Worm (Caenorhabditis elegans) whole organism, L2 larva: ENCODE measurements around the gene F43C11.10.

ENCODE experiments used
- C34F6.9 ChIP-seq: fragments of 150-350 bp; optimal IDR thresholded peaks from 2 replicates; lab custom pipeline; 2014; ENCODE audit warnings: missing biosample characterization, missing genetic modification characterization
- F13H6.1 ChIP-seq: sonication (generic microtip); optimal IDR thresholded peaks from 2 replicates; lab custom pipeline; 2016; ENCODE audit warnings: missing genetic modification characterization, missing compliant biosample characterization
- R02D3.7 ChIP-seq: fragments of 150-350 bp; optimal IDR thresholded peaks from 2 replicates; lab custom pipeline; 2014; ENCODE audit warnings: missing biosample characterization, missing genetic modification characterization
- ZK546.5 ChIP-seq: sonication (generic microtip); optimal IDR thresholded peaks from 2 replicates; lab custom pipeline; 2017; ENCODE audit warnings: missing biosample characterization, missing genetic modification characterization
- alr-1 ChIP-seq: fragments of 150-350 bp; optimal IDR thresholded peaks from 2 replicates; lab custom pipeline; 2014; ENCODE audit warnings: missing biosample characterization, missing genetic modification characterization
- ama-1 ChIP-seq: fragments of 150-350 bp; optimal IDR thresholded peaks from 2 replicates; lab custom pipeline; 2018; ENCODE audit warnings: inconsistent platforms
- blmp-1 ChIP-seq: sonication (generic microtip); optimal IDR thresholded peaks from 2 replicates; lab custom pipeline; 2017; ENCODE audit warnings: missing genetic modification characterization, mild to moderate bottlenecking, missing compliant biosample characterization, antibody characterized with exemption, moderate library complexity; ENCODE audit not compliant: insufficient read depth
- ceh-16 ChIP-seq: fragments of 150-350 bp; optimal IDR thresholded peaks from 2 replicates; lab custom pipeline; 2014; ENCODE audit warnings: missing biosample characterization, missing genetic modification characterization
- ceh-82 ChIP-seq: fragments of 150-350 bp; optimal IDR thresholded peaks from 2 replicates; lab custom pipeline; 2014; ENCODE audit warnings: missing biosample characterization, missing genetic modification characterization
- dmd-4 ChIP-seq: sonication (generic microtip); optimal IDR thresholded peaks from 2 replicates; lab custom pipeline; 2017; ENCODE audit warnings: missing biosample characterization, missing genetic modification characterization
- egl-27 ChIP-seq: sonication (generic microtip); optimal IDR thresholded peaks from 3 replicates; lab custom pipeline; 2017; ENCODE audit warnings: missing biosample characterization, missing genetic modification reagents, missing genetic modification characterization
- elt-1 ChIP-seq: fragments of 150-350 bp; optimal IDR thresholded peaks from 2 replicates; lab custom pipeline; 2014; ENCODE audit warnings: missing biosample characterization, missing genetic modification characterization
- elt-3 ChIP-seq: sonication (generic microtip); optimal IDR thresholded peaks from 2 replicates; lab custom pipeline; 2017; ENCODE audit warnings: missing biosample characterization, missing genetic modification characterization
- gmeb-1 ChIP-seq: fragments of 150-350 bp; optimal IDR thresholded peaks from 2 replicates; lab custom pipeline; 2014; ENCODE audit warnings: missing biosample characterization, missing genetic modification characterization
- lin-11 ChIP-seq: fragments of 150-350 bp; sonication (generic microtip); optimal IDR thresholded peaks from 2 replicates; lab custom pipeline; 2014; ENCODE audit warnings: missing biosample characterization, missing genetic modification characterization, inconsistent platforms, mixed read lengths
- lin-13 ChIP-seq: fragments of 150-350 bp; optimal IDR thresholded peaks from 2 replicates; lab custom pipeline; 2014; ENCODE audit warnings: missing biosample characterization, missing genetic modification reagents, missing genetic modification characterization
- lin-39 ChIP-seq: fragments of 150-350 bp; optimal IDR thresholded peaks from 2 replicates; lab custom pipeline; 2014; ENCODE audit warnings: missing biosample characterization, missing genetic modification reagents, missing genetic modification characterization
- mdl-1 ChIP-seq, 2 experiments: fragments of 150-350 bp in 1 of 2; sonication (generic microtip) in 1 of 2; optimal IDR thresholded peaks; 2 replicates each; lab custom pipeline; 2017; ENCODE audit warnings: missing biosample characterization in 2 of 2, missing genetic modification characterization in 2 of 2
- nhr-10 ChIP-seq: sonication (generic microtip); optimal IDR thresholded peaks from 2 replicates; lab custom pipeline; 2017; ENCODE audit warnings: missing biosample characterization, missing genetic modification characterization
- nhr-11 ChIP-seq: fragments of 150-350 bp; optimal IDR thresholded peaks from 2 replicates; lab custom pipeline; 2014; ENCODE audit warnings: missing biosample characterization, missing genetic modification characterization
- nhr-21 ChIP-seq: fragments of 150-350 bp; optimal IDR thresholded peaks from 2 replicates; lab custom pipeline; 2014; ENCODE audit warnings: missing biosample characterization, missing genetic modification characterization
- nhr-23 ChIP-seq: fragments of 150-350 bp; optimal IDR thresholded peaks from 2 replicates; lab custom pipeline; 2014; ENCODE audit warnings: missing biosample characterization, missing genetic modification reagents, missing genetic modification characterization
- nhr-237 ChIP-seq: fragments of 150-350 bp; optimal IDR thresholded peaks from 2 replicates; lab custom pipeline; 2014; ENCODE audit warnings: missing biosample characterization, missing genetic modification characterization
- nhr-25 ChIP-seq: fragments of 150-350 bp; sonication (generic microtip); optimal IDR thresholded peaks from 3 replicates; lab custom pipeline; 2014; ENCODE audit warnings: missing biosample characterization, missing genetic modification characterization
- nhr-6 ChIP-seq: fragments of 150-350 bp; optimal IDR thresholded peaks from 2 replicates; lab custom pipeline; 2014; ENCODE audit warnings: missing biosample characterization, missing genetic modification characterization
- peb-1 ChIP-seq: fragments of 150-350 bp; optimal IDR thresholded peaks from 2 replicates; lab custom pipeline; 2014; ENCODE audit warnings: missing biosample characterization, missing genetic modification characterization
- sem-4 ChIP-seq: fragments of 150-350 bp; optimal IDR thresholded peaks from 2 replicates; lab custom pipeline; 2014; ENCODE audit warnings: missing biosample characterization, missing genetic modification reagents, missing genetic modification characterization
- sma-3 ChIP-seq: sonication (generic microtip); optimal IDR thresholded peaks from 2 replicates; lab custom pipeline; 2016; ENCODE audit warnings: missing genetic modification reagents, missing genetic modification characterization, missing compliant biosample characterization
- snpc-4 ChIP-seq: fragments of 150-350 bp; optimal IDR thresholded peaks from 2 replicates; lab custom pipeline; 2014; ENCODE audit warnings: missing biosample characterization, missing genetic modification characterization
- unc-39 ChIP-seq: fragments of 150-350 bp; optimal IDR thresholded peaks from 2 replicates; lab custom pipeline; 2014; ENCODE audit warnings: missing biosample characterization, missing genetic modification characterization
- unc-55 ChIP-seq: fragments of 150-350 bp; sonication (generic microtip); optimal IDR thresholded peaks from 3 replicates; lab custom pipeline; 2014; ENCODE audit warnings: missing biosample characterization, missing genetic modification reagents, missing genetic modification characterization
- unc-62 ChIP-seq: fragments of 150-350 bp; optimal IDR thresholded peaks from 2 replicates; lab custom pipeline; 2014; ENCODE audit warnings: missing biosample characterization, missing genetic modification reagents, missing genetic modification characterization
- zag-1 ChIP-seq: fragments of 150-350 bp; optimal IDR thresholded peaks from 2 replicates; lab custom pipeline; 2014; ENCODE audit warnings: missing biosample characterization, missing genetic modification characterization
- ztf-1 ChIP-seq: fragments of 200-800 bp; sonication (Bioruptor generic); conservative IDR thresholded peaks from 2 replicates; pipeline ENCODE4 v1.3.6; 2022; ENCODE audit warnings: missing genetic modification characterization, missing compliant biosample characterization
- ztf-4 ChIP-seq: fragments of 150-350 bp; optimal IDR thresholded peaks from 2 replicates; lab custom pipeline; 2014; ENCODE audit warnings: missing biosample characterization, missing genetic modification characterization

F43C11.10 gene

DNA sequence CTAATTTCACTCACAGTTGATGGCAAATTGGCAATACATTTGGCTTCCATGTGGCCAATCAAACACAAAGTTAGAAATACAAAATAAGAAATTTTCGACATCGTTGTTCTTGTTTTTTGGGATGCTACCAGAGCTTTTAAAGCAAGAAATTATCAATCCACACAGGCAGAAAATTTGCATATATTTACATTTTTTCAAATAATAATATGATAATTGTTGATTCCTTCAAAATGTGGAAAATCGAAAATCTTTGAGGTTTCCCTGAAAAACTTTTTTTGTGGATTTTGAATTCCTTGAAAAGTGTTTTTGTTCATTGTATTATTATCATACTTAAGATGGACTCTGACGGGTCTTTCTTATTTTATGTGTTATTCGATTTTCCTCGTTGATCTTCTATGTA lies 38.4 kb upstream of the F43C11.10 start, which contains the start of gene F16G10.10:
TSS of gene F16G10.10 (minus strand) at position 101 of the 400 bp plus-strand sequence.
- TF ChIP-seq blmp-1 (tag; lab: Kevin White, UChicago) (no peak), gmeb-1 (no peak), unc-62 (GFP tag; lab: Kevin White, UChicago) (no peak), snpc-4 (tag; lab: Kevin White, UChicago) (no peak), nhr-6 (tag; lab: Kevin White, UChicago) (no peak), F13H6.1 (tag; lab: Kevin White, UChicago) (no peak), ceh-16 (no peak), nhr-25 (tag; lab: Kevin White, UChicago) (no peak), peb-1 (tag; lab: Kevin White, UChicago) (no peak), lin-13 (GFP tag; lab: Kevin White, UChicago) (no peak), ZK546.5 (tag; lab: Kevin White, UChicago) (no peak), nhr-11 (tag; lab: Kevin White, UChicago) (no peak)

DNA sequence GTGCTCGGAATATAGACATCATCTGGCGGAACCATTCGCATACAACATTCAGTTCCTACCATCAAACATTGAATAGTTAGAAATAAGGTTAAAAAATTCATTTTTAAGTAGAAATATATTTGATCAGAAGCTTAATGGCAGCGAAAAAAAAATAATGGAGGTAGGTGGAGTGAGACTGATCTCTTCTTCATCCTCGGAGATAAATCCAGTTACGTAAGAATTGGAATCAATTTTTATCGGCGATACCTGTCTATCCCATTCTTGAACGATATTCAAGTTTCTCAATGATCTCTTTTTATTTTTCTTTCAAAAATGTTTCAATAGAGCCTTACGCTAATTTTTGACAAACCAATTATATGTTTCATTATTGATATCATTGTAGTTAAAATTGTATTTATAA lies 33.0 kb upstream of the F43C11.10 start, which contains the start of gene F16G10.9:
TSS of gene F16G10.9 (minus strand) at position 101 of the 400 bp plus-strand sequence.
- no peak for TF ChIP-seq lin-11 (tag; lab: Kevin White, UChicago)
- TF ChIP-seq nhr-237 (tag; lab: Kevin White, UChicago): no peak
- TF ChIP-seq sem-4 (tag; lab: Kevin White, UChicago): no peak
- no peak for TF ChIP-seq snpc-4 (tag; lab: Kevin White, UChicago)
- no peak for TF ChIP-seq sma-3 (GFP tag; lab: Kevin White, UChicago)
- no peak for TF ChIP-seq nhr-21 (tag; lab: Kevin White, UChicago)
- TF ChIP-seq alr-1 (tag; lab: Kevin White, UChicago): no peak
- no peak for TF ChIP-seq elt-1 (tag; lab: Kevin White, UChicago)

- TF ChIP-seq ZK546.5 (tag; lab: Kevin White, UChicago): no peak
- no peak for TF ChIP-seq lin-11 (tag; lab: Kevin White, UChicago)
- TF ChIP-seq alr-1 (tag; lab: Kevin White, UChicago): no peak
- TF ChIP-seq nhr-10: no peak
- TF ChIP-seq C34F6.9: no peak
- TF ChIP-seq lin-39: no peak
- no peak for TF ChIP-seq nhr-25 (tag; lab: Kevin White, UChicago)
- no peak for TF ChIP-seq lin-13 (GFP tag; lab: Kevin White, UChicago)
- no peak for TF ChIP-seq ztf-1 (GFP tag; lab: Robert Waterston, UW)
- no peak for TF ChIP-seq ama-1 (lab: Kevin White, UChicago)
- no peak for TF ChIP-seq ceh-82
- no peak for TF ChIP-seq gmeb-1
- no peak for TF ChIP-seq nhr-6 (tag; lab: Kevin White, UChicago)
- no peak for TF ChIP-seq unc-39 (tag; lab: Kevin White, UChicago)
- no peak for TF ChIP-seq mdl-1 (tag; optimal IDR thresholded peaks at IDR 0.05; lab: Kevin White, UChicago)
These were observed 30.9 kb upstream of the F43C11.10 start, which contains the start of gene F16G10.8 for ce11 chrII:2383334-2383733. TSS of gene F16G10.8 (minus strand) at chrII:2383434.

DNA sequence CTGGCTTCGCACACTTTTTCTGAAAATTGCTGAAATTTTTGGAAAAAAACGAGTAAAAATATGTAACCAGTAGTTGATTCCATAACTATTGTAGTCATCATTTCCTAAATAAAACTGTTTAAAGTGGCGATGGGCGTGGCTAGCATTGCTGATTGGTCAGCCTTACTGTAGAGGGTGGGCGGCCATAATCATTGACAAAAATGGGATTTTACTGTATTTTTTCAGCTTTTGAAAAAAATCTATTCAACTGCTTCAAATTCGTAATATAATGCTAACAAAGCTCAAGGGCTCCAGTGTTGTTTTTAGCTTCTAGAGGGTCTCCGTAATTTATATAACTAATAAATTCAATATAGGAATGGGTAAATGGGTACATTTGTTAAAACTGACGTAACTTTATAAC lies 27.7 kb upstream of the F43C11.10 start, which contains the start of gene F16G10.7:
TSS of gene F16G10.7 (minus strand) at position 101 of the 400 bp plus-strand sequence.
- no peak for TF ChIP-seq snpc-4 (tag; lab: Kevin White, UChicago)
- no peak for TF ChIP-seq nhr-10
- TF ChIP-seq nhr-6 (tag; lab: Kevin White, UChicago): no peak
- no peak for TF ChIP-seq unc-55 (GFP tag; lab: Kevin White, UChicago)
- no peak for TF ChIP-seq egl-27 (tag; lab: Kevin White, UChicago)
- no peak for TF ChIP-seq lin-11 (tag; lab: Kevin White, UChicago)
- no peak for TF ChIP-seq nhr-25 (tag; lab: Kevin White, UChicago)
- no peak for TF ChIP-seq nhr-23 (tag; lab: Kevin White, UChicago)
- no peak for TF ChIP-seq lin-39
- TF ChIP-seq elt-3 (tag; lab: Kevin White, UChicago): no peak
- TF ChIP-seq sma-3 (GFP tag; lab: Kevin White, UChicago): no peak
- TF ChIP-seq R02D3.7: no peak
- TF ChIP-seq nhr-21 (tag; lab: Kevin White, UChicago): no peak
- no peak for TF ChIP-seq lin-13 (GFP tag; lab: Kevin White, UChicago)

DNA sequence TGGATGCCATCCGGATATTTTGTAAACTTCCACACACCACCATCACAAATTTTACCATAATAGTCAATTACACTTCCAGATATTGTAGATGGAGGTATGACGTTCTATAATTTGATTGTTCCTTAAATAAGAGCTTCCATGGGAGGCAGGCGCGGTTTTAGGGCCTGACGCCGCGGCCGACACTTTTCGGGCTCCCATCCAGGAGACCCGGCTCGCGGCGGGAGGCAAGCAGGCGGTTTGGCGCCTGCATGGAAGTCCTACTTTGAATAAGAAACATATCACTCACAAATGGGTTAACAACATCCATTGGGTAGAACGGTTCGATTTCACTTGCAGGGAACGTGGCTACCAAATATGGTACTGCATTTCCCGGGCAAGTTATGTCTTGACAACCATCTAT lies 27.2 kb upstream of the F43C11.10 start:
- TF ChIP-seq sem-4 (tag; lab: Kevin White, UChicago): no peak
- no peak for TF ChIP-seq zag-1 (tag; lab: Kevin White, UChicago)
- TF ChIP-seq ceh-16: no peak
- no peak for TF ChIP-seq egl-27 (tag; lab: Kevin White, UChicago)
- no peak for TF ChIP-seq elt-1 (tag; lab: Kevin White, UChicago)
- no peak for TF ChIP-seq snpc-4 (tag; lab: Kevin White, UChicago)
- TF ChIP-seq blmp-1 (tag; lab: Kevin White, UChicago): no peak
- no peak for TF ChIP-seq dmd-4 (tag; lab: Kevin White, UChicago)
- TF ChIP-seq F13H6.1 (tag; lab: Kevin White, UChicago): no peak
- TF ChIP-seq ama-1 (lab: Kevin White, UChicago): no peak
- no peak for TF ChIP-seq ztf-4
- TF ChIP-seq nhr-23 (tag; lab: Kevin White, UChicago): no peak
- TF ChIP-seq nhr-10: no peak
